Worm (Caenorhabditis elegans): ENCODE measurements around the gene lars-1.

ce11 chrIII:4196301-4196987 is 9.8 kb upstream of the lars-1 start:
- TF ChIP-seq dao-5 (tag; optimal IDR thresholded peaks at IDR 0.05) (no peak), him-1 (tag; optimal IDR thresholded peaks at IDR 0.05) (no peak), W03F9.2 (tag; optimal IDR thresholded peaks at IDR 0.05) (peak; percentile 7)
